Worm (Caenorhabditis elegans): Measurements from ENCODE around the gene pals-39.

ce11 chrV:12429039-12429438 is 14.6 kb downstream of the pals-39 start, which contains the start of gene C54D10.5:
- no peak for TF ChIP-seq hlh-30 (tag; optimal IDR thresholded peaks at IDR 0.05; ENCODE audit: insufficient read depth)
- TF ChIP-seq daf-12 (tag; optimal IDR thresholded peaks at IDR 0.05) = no peak
- no peak for TF ChIP-seq skn-1 (tag; optimal IDR thresholded peaks at IDR 0.05)
- no peak for TF ChIP-seq dve-1 (tag; optimal IDR thresholded peaks at IDR 0.05; ENCODE audit: insufficient read depth)
- TF ChIP-seq php-3 (GFP tag; IDR thresholded peaks at IDR 0.05) = no peak
- TF ChIP-seq ama-1 (optimal IDR thresholded peaks at IDR 0.05) = no peak
- no peak for TF ChIP-seq mxl-2 (GFP tag; conservative IDR thresholded peaks at IDR 0.05)
- no peak for TF ChIP-seq nhr-237 (tag; optimal IDR thresholded peaks at IDR 0.05)
- TF ChIP-seq hmg-1.1 (GFP tag; IDR thresholded peaks at IDR 0.05) = no peak

Measured in whole organism, L4 larva.